Fruit fly (Drosophila melanogaster): ENCODE results near the gene capt.
A peak's percentile ranks its signal among the peaks of the same experiment; 100 is the strongest.

The capt gene

DNA sequence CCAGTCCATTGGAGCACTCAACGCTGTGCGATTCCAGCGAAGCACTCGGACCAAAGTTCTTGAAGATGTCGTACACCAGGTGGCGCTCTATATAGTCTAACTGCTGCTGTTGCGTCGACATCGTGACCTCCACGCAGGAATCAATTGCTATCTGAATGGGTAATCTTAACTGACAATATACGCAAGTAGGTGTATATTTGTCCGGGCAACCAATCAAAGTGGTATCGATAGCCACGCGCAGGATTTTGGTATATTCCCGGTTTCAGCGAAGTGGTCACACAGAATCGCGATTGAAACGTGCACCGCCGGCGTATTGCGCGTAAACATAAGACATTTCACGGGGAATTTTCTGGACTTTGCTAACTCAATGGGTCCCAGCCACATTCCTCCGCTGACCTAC lies 25.7 kb upstream of the capt start, which contains the start of the genes CG5126 and Tgt (continued):
- TF ChIP-seq bowl (GFP tag; IDR thresholded peaks at IDR 0.05) = no peak
- peak; percentile 59 for TF ChIP-seq Scr (GFP tag; IDR thresholded peaks at IDR 0.05; ENCODE audit: partially characterized antibody)
- TF ChIP-seq CG1647 (GFP tag; optimal IDR thresholded peaks at IDR 0.05) = no peak
- TF ChIP-seq Bdp1 (GFP tag; optimal IDR thresholded peaks at IDR 0.05) = no peak
- no peak for TF ChIP-seq CG4707 (GFP tag; optimal IDR thresholded peaks at IDR 0.05)
- no peak for TF ChIP-seq CG12236 (GFP tag; optimal IDR thresholded peaks at IDR 0.05)
- no peak for TF ChIP-seq CrebB (tag; optimal IDR thresholded peaks at IDR 0.05)
- peak; percentile 56; the same call in 1 of the 3 replicates for TF ChIP-seq CG6791 (GFP tag; IDR thresholded peaks at IDR 0.05; ENCODE audit: partially characterized antibody)
- no peak for TF ChIP-seq ATbp (GFP tag; optimal IDR thresholded peaks at IDR 0.05)
- no peak for TF ChIP-seq gt (GFP tag; IDR thresholded peaks at IDR 0.05)
- peak; percentile 79 for TF ChIP-seq CG15514 (GFP tag; optimal IDR thresholded peaks at IDR 0.05)
- peak; percentile 8 for TF ChIP-seq CG14710 (tag; optimal IDR thresholded peaks at IDR 0.05)
- TF ChIP-seq CG11085 (GFP tag; IDR thresholded peaks at IDR 0.05) = no peak
- no peak for TF ChIP-seq CG4854 (GFP tag; optimal IDR thresholded peaks at IDR 0.05)
- peak; percentile 54 for TF ChIP-seq CG10979 (tag; optimal IDR thresholded peaks at IDR 0.05)
- TF ChIP-seq cad (GFP tag; optimal IDR thresholded peaks at IDR 0.05) = no peak
- TF ChIP-seq emc (GFP tag; optimal IDR thresholded peaks at IDR 0.05) = no peak
- no peak for TF ChIP-seq sd (tag; optimal IDR thresholded peaks at IDR 0.05)
- no peak for TF ChIP-seq CG14667 (GFP tag; IDR thresholded peaks at IDR 0.05)
- TF ChIP-seq dmrt11E (tag; optimal IDR thresholded peaks at IDR 0.05) = no peak
- 0 out of 3 replicates have a peak, but pooled peaks have one; percentile 20 for TF ChIP-seq zen2 (GFP tag; IDR thresholded peaks at IDR 0.05; ENCODE audit: partially characterized antibody)
- no peak for TF ChIP-seq pfk (GFP tag; optimal IDR thresholded peaks at IDR 0.05)
- no peak for TF ChIP-seq rib (GFP tag; IDR thresholded peaks at IDR 0.05)
- peak; percentile 45 for TF ChIP-seq CG17186 (GFP tag; optimal IDR thresholded peaks at IDR 0.05)
- TF ChIP-seq CG1792 (GFP tag; optimal IDR thresholded peaks at IDR 0.05) = no peak
- no peak for TF ChIP-seq Spps (tag; optimal IDR thresholded peaks at IDR 0.05)
- no peak for TF ChIP-seq HmgD (GFP tag; optimal IDR thresholded peaks at IDR 0.05)
- TF ChIP-seq odd (GFP tag; optimal IDR thresholded peaks at IDR 0.05) = no peak
- TF ChIP-seq Eip74EF (GFP tag; optimal IDR thresholded peaks at IDR 0.05) = no peak
- TF ChIP-seq Six4 (GFP tag; optimal IDR thresholded peaks at IDR 0.05) = no peak
- TF ChIP-seq CTCF (GFP tag; optimal IDR thresholded peaks at IDR 0.05) = peak; percentile 86
- no peak for TF ChIP-seq CG12071 (GFP tag; optimal IDR thresholded peaks at IDR 0.05)
- peak; percentile 63 for TF ChIP-seq CG9797 (GFP tag; optimal IDR thresholded peaks at IDR 0.05)
- TF ChIP-seq CG7745 (tag; optimal IDR thresholded peaks at IDR 0.05) = no peak
- TF ChIP-seq Deaf1 (tag; optimal IDR thresholded peaks at IDR 0.05) = no peak
- no peak for TF ChIP-seq CG13775 (GFP tag; optimal IDR thresholded peaks at IDR 0.05)
- TF ChIP-seq CG34224 (GFP tag; IDR thresholded peaks at IDR 0.05; ENCODE audit: partially characterized antibody) = peak; percentile 56
- no peak for TF ChIP-seq h (optimal IDR thresholded peaks at IDR 0.05)
- TF ChIP-seq otp (GFP tag; IDR thresholded peaks at IDR 0.05) = no peak
- TF ChIP-seq tx (GFP tag; optimal IDR thresholded peaks at IDR 0.05) = no peak
- no peak for TF ChIP-seq lola (GFP tag; optimal IDR thresholded peaks at IDR 0.05)
- no peak for TF ChIP-seq CG15479 (GFP tag; optimal IDR thresholded peaks at IDR 0.05)
- no peak for TF ChIP-seq schlank (tag; optimal IDR thresholded peaks at IDR 0.05)
- no peak for TF ChIP-seq mam (GFP tag; optimal IDR thresholded peaks at IDR 0.05)
- TF ChIP-seq CG9215 (GFP tag; IDR thresholded peaks at IDR 0.05) = no peak
- TF ChIP-seq bab2 (GFP tag; optimal IDR thresholded peaks at IDR 0.05) = no peak
- TF ChIP-seq CG11456 (GFP tag; IDR thresholded peaks at IDR 0.05) = no peak
- TF ChIP-seq HmgZ (tag; optimal IDR thresholded peaks at IDR 0.05) = peak; percentile 26
- no peak for TF ChIP-seq CG17568 (GFP tag; optimal IDR thresholded peaks at IDR 0.05)
- peak; percentile 89 for TF ChIP-seq MBD-R2 (GFP tag; IDR thresholded peaks at IDR 0.05)
- TF ChIP-seq scrt (GFP tag; optimal IDR thresholded peaks at IDR 0.05) = no peak
- no peak for TF ChIP-seq Atf6 (GFP tag; IDR thresholded peaks at IDR 0.05)
